Worm (Caenorhabditis elegans) whole organism, L4 larva: Measurements from ENCODE around the gene mspn-1.

ENCODE experiments used
- F10B5.3 ChIP-seq: sonication (generic microtip); optimal IDR thresholded peaks from 2 replicates; lab custom pipeline; 2016; ENCODE audit warnings: mild to moderate bottlenecking, missing genetic modification characterization, missing compliant biosample characterization
- T20F7.1 ChIP-seq: fragments of 200-800 bp; sonication (Bioruptor generic); optimal IDR thresholded peaks from 2 replicates; lab custom pipeline; 2018; ENCODE audit warnings: mild to moderate bottlenecking, missing genetic modification characterization, missing compliant biosample characterization
- T26A8.4 ChIP-seq: fragments of 200-800 bp; sonication (Bioruptor generic); IDR thresholded peaks from 2 replicates; pipeline ENCODE4 v1.3.6; 2022; ENCODE audit warnings: missing genetic modification characterization, missing compliant biosample characterization
- Y105C5A.15 ChIP-seq: fragments of 200-800 bp; sonication (Bioruptor generic); IDR thresholded peaks from 2 replicates; pipeline ENCODE4 v1.3.6; 2022; ENCODE audit warnings: missing genetic modification characterization, missing compliant biosample characterization
- Y75B8A.6 ChIP-seq: fragments of 200-800 bp; sonication (Bioruptor generic); IDR thresholded peaks from 2 replicates; pipeline ENCODE4 v1.3.6; 2022; ENCODE audit warnings: missing genetic modification reagents, missing genetic modification characterization, missing compliant biosample characterization
- aly-2 ChIP-seq: sonication (generic microtip); optimal IDR thresholded peaks from 2 replicates; lab custom pipeline; 2018; ENCODE audit warnings: missing biosample characterization, missing genetic modification characterization
- ceh-20 ChIP-seq: fragments of 200-800 bp; sonication (Bioruptor generic); IDR thresholded peaks from 2 replicates; pipeline ENCODE4 v1.3.6; 2022; ENCODE audit warnings: missing genetic modification reagents, missing genetic modification characterization, missing compliant biosample characterization
- cey-2 ChIP-seq: sonication (generic microtip); optimal IDR thresholded peaks from 3 replicates; lab custom pipeline; 2017; ENCODE audit warnings: missing genetic modification characterization, mild to moderate bottlenecking, missing compliant biosample characterization, antibody characterized with exemption, borderline replicate concordance; ENCODE audit not compliant: insufficient read depth
- ctbp-1 ChIP-seq: fragments of 200-800 bp; sonication (Bioruptor generic); IDR thresholded peaks from 2 replicates; pipeline ENCODE4 v1.3.6; 2022; ENCODE audit warnings: missing genetic modification reagents, missing genetic modification characterization, missing compliant biosample characterization
- daf-16 ChIP-seq, 3 experiments: sonication (generic microtip); optimal IDR thresholded peaks; 2 replicates each; lab custom pipeline; 2016 to 2017; ENCODE audit warnings: missing genetic modification characterization in 3 of 3, missing genetic modification reagents in 3 of 3, mild to moderate bottlenecking in 2 of 3, missing compliant biosample characterization in 2 of 3, missing biosample characterization in 1 of 3, moderate library complexity in 1 of 3
- dmd-6 ChIP-seq: fragments of 200-800 bp; sonication (Bioruptor generic); IDR thresholded peaks from 2 replicates; pipeline ENCODE4 v1.3.6; 2022; ENCODE audit warnings: missing genetic modification reagents, missing genetic modification characterization, missing compliant biosample characterization
- dmd-8 ChIP-seq: fragments of 200-800 bp; sonication (Bioruptor generic); IDR thresholded peaks from 2 replicates; pipeline ENCODE4 v1.3.6; 2022; ENCODE audit warnings: missing genetic modification characterization, missing compliant biosample characterization
- dpl-1 ChIP-seq: fragments of 150-350 bp; optimal IDR thresholded peaks from 2 replicates; lab custom pipeline; 2014; ENCODE audit warnings: missing biosample characterization, missing genetic modification reagents, missing genetic modification characterization
- dve-1 ChIP-seq: sonication (generic microtip); optimal IDR thresholded peaks from 2 replicates; lab custom pipeline; 2017; ENCODE audit warnings: antibody characterized with exemption, mild to moderate bottlenecking, missing genetic modification characterization, missing compliant biosample characterization; ENCODE audit not compliant: insufficient read depth
- hif-1 ChIP-seq, 2 experiments: sonication (generic microtip); optimal IDR thresholded peaks; 2 replicates each; lab custom pipeline; 2016 to 2017; ENCODE audit warnings: missing compliant biosample characterization in 2 of 2, missing genetic modification characterization in 2 of 2, missing genetic modification reagents in 2 of 2, missing genotype in 2 of 2, mild to moderate bottlenecking in 1 of 2
- hlh-11 ChIP-seq: fragments of 200-800 bp; sonication (Bioruptor generic); optimal IDR thresholded peaks from 2 replicates; lab custom pipeline; 2018; ENCODE audit warnings: mild to moderate bottlenecking, missing genetic modification characterization, missing compliant biosample characterization
- jun-1 ChIP-seq: fragments of 150-350 bp; optimal IDR thresholded peaks from 2 replicates; lab custom pipeline; 2014; ENCODE audit warnings: missing biosample characterization, missing genetic modification reagents, missing genetic modification characterization
- lin-29 ChIP-seq: fragments of 200-800 bp; sonication (Bioruptor generic); IDR thresholded peaks from 2 replicates; pipeline ENCODE4 v1.3.6; 2022; ENCODE audit warnings: missing genetic modification reagents, missing genetic modification characterization, missing compliant biosample characterization
- lin-39 ChIP-seq: fragments of 150-350 bp; optimal IDR thresholded peaks from 2 replicates; lab custom pipeline; 2014; ENCODE audit warnings: missing biosample characterization, missing genetic modification reagents, missing genetic modification characterization
- lir-3 ChIP-seq: sonication (generic microtip); optimal IDR thresholded peaks from 2 replicates; lab custom pipeline; 2016; ENCODE audit warnings: mild to moderate bottlenecking, missing genetic modification characterization, missing compliant biosample characterization
- madf-9 ChIP-seq: fragments of 200-800 bp; sonication (Bioruptor generic); conservative IDR thresholded peaks from 2 replicates; pipeline ENCODE4 v1.3.6; 2022; ENCODE audit warnings: missing genetic modification reagents, missing genetic modification characterization, missing compliant biosample characterization
- mdl-1 ChIP-seq, 2 experiments: fragments of 150-350 bp in 1 of 2; sonication (generic microtip) in 1 of 2; optimal IDR thresholded peaks; 2 replicates each; lab custom pipeline; 2014 to 2017; ENCODE audit warnings: missing biosample characterization in 2 of 2, missing genetic modification characterization in 2 of 2
- mxl-3 ChIP-seq: fragments of 200-800 bp; sonication (Bioruptor generic); optimal IDR thresholded peaks from 2 replicates; lab custom pipeline; 2018; ENCODE audit warnings: mild to moderate bottlenecking, missing genetic modification characterization, missing compliant biosample characterization
- nhr-11 ChIP-seq: fragments of 150-350 bp; optimal IDR thresholded peaks from 2 replicates; lab custom pipeline; 2014; ENCODE audit warnings: missing biosample characterization, missing genetic modification characterization
- nhr-28 ChIP-seq: fragments of 150-350 bp; optimal IDR thresholded peaks from 2 replicates; lab custom pipeline; 2014; ENCODE audit warnings: missing biosample characterization, missing genetic modification characterization
- nhr-41 ChIP-seq: fragments of 200-800 bp; sonication (Bioruptor generic); IDR thresholded peaks from 2 replicates; pipeline ENCODE4 v1.3.6; 2022; ENCODE audit warnings: missing genetic modification reagents, missing genetic modification characterization, missing compliant biosample characterization
- nhr-42 ChIP-seq: fragments of 200-800 bp; sonication (Bioruptor generic); IDR thresholded peaks from 2 replicates; pipeline ENCODE4 v1.3.6; 2022; ENCODE audit warnings: missing genetic modification characterization, missing compliant biosample characterization
- nhr-48 ChIP-seq: sonication (generic microtip); optimal IDR thresholded peaks from 2 replicates; lab custom pipeline; 2016; ENCODE audit warnings: mild to moderate bottlenecking, missing genetic modification characterization, missing compliant biosample characterization
- php-3 ChIP-seq: fragments of 200-800 bp; sonication (Bioruptor generic); IDR thresholded peaks from 2 replicates; pipeline ENCODE4 v1.3.6; 2022; ENCODE audit warnings: missing genetic modification reagents, missing genetic modification characterization, missing compliant biosample characterization
- set-16 ChIP-seq: fragments of 200-800 bp; sonication (Bioruptor generic); IDR thresholded peaks from 2 replicates; pipeline ENCODE4 v1.3.6; 2022; ENCODE audit warnings: missing genetic modification reagents, missing genetic modification characterization, missing compliant biosample characterization
- snpc-4 ChIP-seq: fragments of 150-350 bp; optimal IDR thresholded peaks from 2 replicates; lab custom pipeline; 2014; ENCODE audit warnings: missing biosample characterization, missing genetic modification characterization
- spr-3 ChIP-seq: fragments of 200-800 bp; sonication (Bioruptor generic); optimal IDR thresholded peaks from 2 replicates; lab custom pipeline; 2018; ENCODE audit warnings: mild to moderate bottlenecking, missing genetic modification characterization, missing compliant biosample characterization
- tra-1 ChIP-seq: fragments of 200-800 bp; sonication (Bioruptor generic); IDR thresholded peaks from 2 replicates; pipeline ENCODE4 v1.3.6; 2022; ENCODE audit warnings: missing genetic modification reagents, missing genetic modification characterization, missing compliant biosample characterization
- unc-62 ChIP-seq, 3 experiments: fragments of 150-350 bp in 1 of 3; sonication (generic microtip); optimal IDR thresholded peaks in 2 of 3; peaks in 1 of 3; 1 replicate in 1 of 3; 2 replicates in 2 of 3; lab custom pipeline; 2014 to 2017; ENCODE audit warnings: missing biosample characterization in 3 of 3, missing genetic modification characterization in 3 of 3, missing genetic modification reagents in 3 of 3, missing genotype in 1 of 3
- zfp-2 ChIP-seq: sonication (generic microtip); optimal IDR thresholded peaks from 2 replicates; lab custom pipeline; 2016; ENCODE audit warnings: mild to moderate bottlenecking, missing genetic modification characterization, missing compliant biosample characterization

Gene mspn-1

ce11 chrIV:10129957-10130356 is 47.8 kb upstream of the mspn-1 start, which contains the start of gene glt-3:
Gene glt-3, plus strand, starts transcription at chrIV:10130257.
- TF ChIP-seq lir-3: no peak
- TF ChIP-seq mxl-3: no peak
- TF ChIP-seq lin-39 (tag; lab: Kevin White, UChicago): no peak
- no peak for TF ChIP-seq F10B5.3
- TF ChIP-seq zfp-2 (tag; lab: Kevin White, UChicago): no peak
- no peak for TF ChIP-seq madf-9 (GFP tag; lab: Robert Waterston, UW)
- TF ChIP-seq snpc-4 (tag; lab: Kevin White, UChicago): no peak
- TF ChIP-seq Y75B8A.6 (GFP tag; lab: Robert Waterston, UW): no peak
- TF ChIP-seq nhr-11: no peak
- TF ChIP-seq spr-3: no peak
- TF ChIP-seq ceh-20: no peak

ce11 chrIV:10135817-10136216 is 42.0 kb upstream of the mspn-1 start, which contains the start of gene K08F4.5:
Gene K08F4.5, minus strand, starts transcription at chrIV:10135917.
- no peak for TF ChIP-seq lin-29 (GFP tag; lab: Robert Waterston, UW)
- TF ChIP-seq nhr-41 (GFP tag; lab: Robert Waterston, UW): no peak
- TF ChIP-seq dve-1: no peak
- TF ChIP-seq php-3 (GFP tag; lab: Robert Waterston, UW): no peak
- no peak for TF ChIP-seq hif-1 (tag; optimal IDR thresholded peaks at IDR 0.05; lab: Kevin White, UChicago)
- no peak for TF ChIP-seq set-16 (GFP tag; lab: Robert Waterston, UW)
- no peak for TF ChIP-seq T20F7.1
- TF ChIP-seq nhr-28 (tag; lab: Kevin White, UChicago): no peak
- no peak for TF ChIP-seq nhr-42 (GFP tag; lab: Robert Waterston, UW)
- no peak for TF ChIP-seq dmd-8
- TF ChIP-seq aly-2: no peak
- TF ChIP-seq cey-2 (tag; lab: Kevin White, UChicago): no peak

- TF ChIP-seq T26A8.4 (no peak), hlh-11 (tag; lab: Kevin White, UChicago) (no peak), ctbp-1 (GFP tag; lab: Robert Waterston, UW) (no peak), jun-1 (tag; lab: Kevin White, UChicago) (no peak), Y105C5A.15 (no peak), aly-2 (no peak), Y75B8A.6 (GFP tag; lab: Robert Waterston, UW) (no peak), dve-1 (no peak)
Observed at ce11 chrIV:10137804-10138203, 40.0 kb upstream of the mspn-1 start, which contains the start of gene K08F4.12. Gene K08F4.12, plus strand, starts transcription at chrIV:10138104.

- TF ChIP-seq dmd-6 (GFP tag; lab: Robert Waterston, UW) (no peak), mdl-1 (tag; optimal IDR thresholded peaks at IDR 0.05; lab: Kevin White, UChicago) (no peak), unc-62 (GFP tag; optimal IDR thresholded peaks at IDR 0.05 in 1 of 2; lab: Kevin White, UChicago) (peak in 1 of 2 experiments; percentile 23), unc-62 (tag; optimal IDR thresholded peaks at IDR 0.05; lab: Kevin White, UChicago) (no peak), tra-1 (GFP tag; lab: Robert Waterston, UW) (no peak)
- TF ChIP-seq, all 104 proteins: peak for 1
Observed at ce11 chrIV:10140143-10140542, 37.6 kb upstream of the mspn-1 start, which contains the start of gene gst-3. Gene gst-3, minus strand, starts transcription at chrIV:10140243.

ce11 chrIV:10141930-10142505 is 35.8 kb upstream of the mspn-1 start, which contains the start of the genes gst-2, gst-4 and dhs-12:
Gene gst-2, minus strand, starts transcription at chrIV:10142061.
Gene gst-4, plus strand, starts transcription at chrIV:10142225.
Gene dhs-12, plus strand, starts transcription at chrIV:10142455.
- peak; percentile 9 for TF ChIP-seq dve-1
- no peak for TF ChIP-seq daf-16 (GFP tag; optimal IDR thresholded peaks at IDR 0.05; lab: Kevin White, UChicago)
- TF ChIP-seq daf-16 (tag; optimal IDR thresholded peaks at IDR 0.05; lab: Kevin White, UChicago): peak; percentile 59
- no peak for TF ChIP-seq nhr-48 (tag; lab: Kevin White, UChicago)
- TF ChIP-seq dmd-6 (GFP tag; lab: Robert Waterston, UW): no peak
- no peak for TF ChIP-seq dpl-1
